Fruit fly (Drosophila melanogaster) whole organism, embryonic: ENCODE data around the gene BomBc3.
A peak's percentile ranks its signal among the peaks of the same experiment; 100 is the strongest.

ENCODE experiments used
- Atf3 ChIP-seq: fragments of 200-800 bp; sonication (Bioruptor generic); optimal IDR thresholded peaks from 3 replicates; lab custom pipeline; 2016; ENCODE audit warnings: missing biosample characterization, missing genetic modification characterization
- Awh ChIP-seq: fragments of 200-800 bp; sonication (Bioruptor generic); IDR thresholded peaks from 2 replicates; pipeline ENCODE4, ENCODE4 v1.3.6; 2022; ENCODE audit warnings: missing biosample characterization, missing genetic modification characterization
- BtbVII ChIP-seq: fragments of 200-800 bp; sonication (Bioruptor generic); optimal IDR thresholded peaks from 3 replicates; lab custom pipeline; 2017; ENCODE audit warnings: missing biosample characterization, mild to moderate bottlenecking, missing genetic modification characterization
- CG1024 ChIP-seq: fragments of 200-800 bp; sonication (Bioruptor generic); IDR thresholded peaks from 2 replicates; pipeline ENCODE4 v1.3.6; 2022; ENCODE audit warnings: missing biosample characterization, missing genetic modification characterization
- CG10431 ChIP-seq: fragments of 200-800 bp; sonication (Bioruptor generic); optimal IDR thresholded peaks from 3 replicates; lab custom pipeline; 2018; ENCODE audit warnings: missing biosample characterization, mild to moderate bottlenecking, missing genetic modification characterization
- CG10543 ChIP-seq: fragments of 200-800 bp; sonication (Bioruptor generic); optimal IDR thresholded peaks from 3 replicates; lab custom pipeline; 2017; ENCODE audit warnings: missing biosample characterization, mild to moderate bottlenecking, missing genetic modification characterization, moderate library complexity
- CG11723 ChIP-seq: fragments of 200-800 bp; sonication (Bioruptor generic); optimal IDR thresholded peaks from 2 replicates; lab custom pipeline; 2017; ENCODE audit warnings: missing biosample characterization, mild to moderate bottlenecking, missing genetic modification characterization
- CG12219 ChIP-seq: fragments of 200-800 bp; sonication (Bioruptor generic); optimal IDR thresholded peaks from 3 replicates; lab custom pipeline; 2018; ENCODE audit warnings: missing biosample characterization, mild to moderate bottlenecking, missing genetic modification characterization
- CG12769 ChIP-seq: fragments of 200-800 bp; sonication (Bioruptor generic); optimal IDR thresholded peaks from 2 replicates; lab custom pipeline; 2019; ENCODE audit warnings: missing biosample characterization, mild to moderate bottlenecking, missing genetic modification characterization, moderate library complexity
- CG13287 ChIP-seq: fragments of 200-800 bp; sonication (Bioruptor generic); IDR thresholded peaks from 2 replicates; pipeline ENCODE4 v1.3.6; 2022; ENCODE audit warnings: missing biosample characterization, missing genetic modification characterization; ENCODE audit not compliant: partially characterized antibody
- CG14710 ChIP-seq: fragments of 200-800 bp; sonication (Bioruptor generic); optimal IDR thresholded peaks from 3 replicates; lab custom pipeline; 2019; ENCODE audit warnings: missing biosample characterization, mild to moderate bottlenecking, missing genetic modification characterization, moderate library complexity
- CG15514 ChIP-seq: fragments of 200-800 bp; sonication (Bioruptor generic); optimal IDR thresholded peaks from 3 replicates; lab custom pipeline; 2017; ENCODE audit warnings: missing biosample characterization, missing genetic modification characterization, mild to moderate bottlenecking, moderate library complexity, missing genetic modification reagents
- CG15601 ChIP-seq: fragments of 200-800 bp; sonication (Bioruptor generic); optimal IDR thresholded peaks from 3 replicates; lab custom pipeline; 2019; ENCODE audit warnings: missing biosample characterization, mild to moderate bottlenecking, missing genetic modification characterization, moderate library complexity
- CG2116 ChIP-seq: fragments of 200-800 bp; sonication (Bioruptor generic); optimal IDR thresholded peaks from 3 replicates; lab custom pipeline; 2018; ENCODE audit warnings: missing biosample characterization, mild to moderate bottlenecking, missing genetic modification characterization
- CG2120 ChIP-seq: fragments of 200-800 bp; sonication (Bioruptor generic); optimal IDR thresholded peaks from 3 replicates; lab custom pipeline; 2016; ENCODE audit warnings: missing biosample characterization, missing genetic modification characterization
- CG31224 ChIP-seq: fragments of 200-800 bp; sonication (Bioruptor generic); IDR thresholded peaks from 2 replicates; pipeline ENCODE4 v1.3.6; 2022; ENCODE audit warnings: missing biosample characterization, missing genetic modification characterization
- CG34224 ChIP-seq: fragments of 200-800 bp; sonication (Bioruptor generic); IDR thresholded peaks from 3 replicates; pipeline ENCODE4 v1.3.6; 2022; ENCODE audit warnings: missing biosample characterization, missing genetic modification characterization; ENCODE audit not compliant: partially characterized antibody
- CG42726 ChIP-seq: fragments of 200-800 bp; sonication (Bioruptor generic); IDR thresholded peaks from 2 replicates; pipeline ENCODE4 v1.3.6; 2022; ENCODE audit warnings: missing biosample characterization, missing genetic modification characterization; ENCODE audit not compliant: partially characterized antibody
- CG7271 ChIP-seq: fragments of 200-800 bp; sonication (Bioruptor generic); optimal IDR thresholded peaks from 2 replicates; lab custom pipeline; 2018; ENCODE audit warnings: missing biosample characterization, mild to moderate bottlenecking, missing genetic modification characterization, moderate library complexity
- CG7556 ChIP-seq: fragments of 200-800 bp; sonication (Bioruptor generic); optimal IDR thresholded peaks from 2 replicates; lab custom pipeline; 2017; ENCODE audit warnings: missing biosample characterization, mild to moderate bottlenecking, missing genetic modification characterization
- CG8281 ChIP-seq: fragments of 200-800 bp; sonication (Bioruptor generic); optimal IDR thresholded peaks from 2 replicates; lab custom pipeline; 2018; ENCODE audit warnings: missing biosample characterization, mild to moderate bottlenecking, missing genetic modification characterization, moderate library complexity
- CG8944 ChIP-seq: fragments of 200-800 bp; sonication (Bioruptor generic); optimal IDR thresholded peaks from 3 replicates; lab custom pipeline; 2016; ENCODE audit warnings: missing biosample characterization, missing genetic modification characterization
- CTCF ChIP-seq: fragments of 200-800 bp; sonication (Bioruptor generic); optimal IDR thresholded peaks from 2 replicates; lab custom pipeline; 2017; ENCODE audit warnings: missing biosample characterization, mild to moderate bottlenecking, missing genetic modification characterization, moderate library complexity
- Dek ChIP-seq: fragments of 200-800 bp; sonication (Bioruptor generic); optimal IDR thresholded peaks from 3 replicates; lab custom pipeline; 2019; ENCODE audit warnings: missing biosample characterization, mild to moderate bottlenecking, missing genetic modification characterization, moderate library complexity
- E2f1 ChIP-seq: fragments of 200-800 bp; sonication (Bioruptor generic); IDR thresholded peaks from 2 replicates; pipeline ENCODE4 v1.3.6; 2022; ENCODE audit warnings: missing biosample characterization, missing genetic modification characterization
- Ets97D ChIP-seq: fragments of 200-800 bp; sonication (Bioruptor generic); optimal IDR thresholded peaks from 3 replicates; lab custom pipeline; 2016; ENCODE audit warnings: missing biosample characterization, missing genetic modification characterization
- Fer1 ChIP-seq: fragments of 200-800 bp; sonication (Bioruptor generic); optimal IDR thresholded peaks from 2 replicates; lab custom pipeline; 2017; ENCODE audit warnings: missing biosample characterization, mild to moderate bottlenecking, missing genetic modification characterization
- Gsc ChIP-seq: fragments of 200-800 bp; sonication (Bioruptor generic); IDR thresholded peaks from 2 replicates; pipeline ENCODE4 v1.3.6; 2022; ENCODE audit warnings: missing biosample characterization, missing genetic modification characterization
- Max ChIP-seq: fragments of 200-800 bp; sonication (Bioruptor generic); optimal IDR thresholded peaks from 2 replicates; lab custom pipeline; 2016; ENCODE audit warnings: missing biosample characterization, mild to moderate bottlenecking, missing genetic modification characterization
- NfI ChIP-seq: fragments of 200-800 bp; sonication (Bioruptor generic); optimal IDR thresholded peaks from 3 replicates; lab custom pipeline; 2018; ENCODE audit warnings: missing biosample characterization, mild to moderate bottlenecking, missing genetic modification characterization, moderate library complexity
- Vsx1 ChIP-seq: fragments of 200-800 bp; sonication (Bioruptor generic); optimal IDR thresholded peaks from 2 replicates; lab custom pipeline; 2017; ENCODE audit warnings: missing biosample characterization, mild to moderate bottlenecking, missing genetic modification characterization, missing genetic modification reagents
- ase ChIP-seq: fragments of 200-800 bp; sonication (Bioruptor generic); IDR thresholded peaks from 3 replicates; pipeline ENCODE4 v1.3.6; 2022; ENCODE audit warnings: missing biosample characterization, missing genetic modification characterization
- ato ChIP-seq: fragments of 200-800 bp; sonication (Bioruptor generic); IDR thresholded peaks from 2 replicates; pipeline ENCODE4 v1.3.6; 2022; ENCODE audit warnings: missing biosample characterization, missing genetic modification characterization; ENCODE audit not compliant: partially characterized antibody
- az2 ChIP-seq: fragments of 200-800 bp; sonication (Bioruptor generic); optimal IDR thresholded peaks from 3 replicates; lab custom pipeline; 2016; ENCODE audit warnings: missing biosample characterization, missing genetic modification characterization
- bowl ChIP-seq: fragments of 200-800 bp; sonication (Bioruptor generic); IDR thresholded peaks from 2 replicates; pipeline ENCODE4 v1.3.6; 2022; ENCODE audit warnings: missing biosample characterization, missing genetic modification characterization
- dysf ChIP-seq: fragments of 200-800 bp; sonication (Bioruptor generic); IDR thresholded peaks from 3 replicates; pipeline ENCODE4 v1.3.6; 2022; ENCODE audit warnings: missing biosample characterization, missing genetic modification characterization
- fd102C ChIP-seq: fragments of 200-800 bp; sonication (Bioruptor generic); optimal IDR thresholded peaks from 2 replicates; lab custom pipeline; 2018; ENCODE audit warnings: missing biosample characterization, mild to moderate bottlenecking, missing genetic modification characterization, moderate library complexity
- gro ChIP-seq: fragments of 200-800 bp; sonication (Bioruptor generic); optimal IDR thresholded peaks from 2 replicates; lab custom pipeline; 2016; ENCODE audit warnings: missing biosample characterization, missing genetic modification characterization
- ham ChIP-seq: fragments of 200-800 bp; sonication (Bioruptor generic); IDR thresholded peaks from 2 replicates; pipeline ENCODE4 v1.3.6; 2022; ENCODE audit warnings: missing biosample characterization, missing genetic modification characterization
- kah ChIP-seq: fragments of 200-800 bp; sonication (Bioruptor generic); optimal IDR thresholded peaks from 2 replicates; lab custom pipeline; 2018; ENCODE audit warnings: missing biosample characterization, mild to moderate bottlenecking, missing genetic modification characterization
- ken ChIP-seq: fragments of 200-800 bp; sonication (Bioruptor generic); IDR thresholded peaks from 3 replicates; pipeline ENCODE4 v1.3.6; 2022; ENCODE audit warnings: missing biosample characterization, missing genetic modification characterization
- kni ChIP-seq: fragments of 200-800 bp; sonication (Bioruptor generic); optimal IDR thresholded peaks from 3 replicates; lab custom pipeline; 2017; ENCODE audit warnings: mild to moderate bottlenecking, missing biosample characterization, missing genetic modification reagents, missing genetic modification characterization
- lmd ChIP-seq: fragments of 200-800 bp; sonication (Bioruptor generic); IDR thresholded peaks from 2 replicates; pipeline ENCODE4 v1.3.6; 2022; ENCODE audit warnings: missing biosample characterization, missing genetic modification characterization
- nau ChIP-seq: fragments of 200-800 bp; sonication (Bioruptor generic); optimal IDR thresholded peaks from 3 replicates; lab custom pipeline; 2017; ENCODE audit warnings: missing biosample characterization, mild to moderate bottlenecking, missing genetic modification characterization, missing genetic modification reagents
- odd ChIP-seq: fragments of 200-800 bp; sonication (Bioruptor generic); optimal IDR thresholded peaks from 2 replicates; lab custom pipeline; 2017; ENCODE audit warnings: missing biosample characterization, mild to moderate bottlenecking, missing genetic modification characterization
- pfk ChIP-seq: fragments of 200-800 bp; sonication (Bioruptor generic); optimal IDR thresholded peaks from 2 replicates; lab custom pipeline; 2018; ENCODE audit warnings: missing biosample characterization, mild to moderate bottlenecking, missing genetic modification characterization, moderate library complexity
- prd ChIP-seq, 3 experiments: fragments of >200 bp in 2 of 3; fragments of 200-800 bp in 1 of 3; sonication (Bioruptor generic) in 1 of 3; optimal IDR thresholded peaks in 2 of 3; IDR thresholded peaks in 1 of 3; 2 replicates in 2 of 3; 3 replicates in 1 of 3; pipeline versions ENCODE4 v1.3.6 to Lab custom; 2017 to 2022; ENCODE audit warnings: missing biosample characterization in 1 of 3, missing genetic modification characterization in 1 of 3
- rib ChIP-seq: fragments of 200-800 bp; sonication (Bioruptor generic); IDR thresholded peaks from 2 replicates; pipeline ENCODE4 v1.3.6; 2022; ENCODE audit warnings: missing biosample characterization, missing genetic modification characterization
- sqz ChIP-seq: fragments of 200-800 bp; sonication (Bioruptor generic); optimal IDR thresholded peaks from 3 replicates; lab custom pipeline; 2018; ENCODE audit warnings: missing biosample characterization, mild to moderate bottlenecking, missing genetic modification characterization
- trh ChIP-seq: fragments of 200-800 bp; sonication (Bioruptor generic); optimal IDR thresholded peaks from 2 replicates; lab custom pipeline; 2016; ENCODE audit warnings: missing biosample characterization, missing genetic modification characterization
- z ChIP-seq: fragments of 200-800 bp; sonication (Bioruptor generic); IDR thresholded peaks from 3 replicates; pipeline ENCODE4 v1.3.6; 2022; ENCODE audit warnings: missing biosample characterization, missing genetic modification characterization

The BomBc3 gene

DNA sequence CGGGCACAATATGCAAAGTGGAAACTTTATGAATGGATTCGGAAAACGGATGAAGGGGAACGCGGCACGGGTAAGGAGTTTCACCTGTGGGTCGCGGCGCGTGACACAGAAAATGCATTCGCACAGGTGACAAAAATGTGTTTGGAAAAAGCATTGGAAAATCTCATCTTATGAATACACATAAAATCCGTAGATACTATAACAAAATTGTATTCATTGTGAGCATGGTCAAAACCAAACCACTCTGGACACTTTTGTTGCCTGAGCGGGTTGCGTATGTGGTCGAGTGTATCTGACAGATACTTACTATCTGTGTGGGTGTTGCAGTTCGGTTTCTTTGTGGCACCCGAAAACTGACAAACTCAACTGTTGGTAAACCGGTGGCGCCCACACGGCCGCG lies 47.4 kb upstream of the BomBc3 start (continued):
- TF ChIP-seq CG42726 (GFP tag; lab: Robert Waterston, UW) (no peak), CG10431 (GFP tag; lab: Kevin White, UChicago) (no peak), Max (GFP tag; lab: Kevin White, UChicago) (peak; percentile 15), fd102C (GFP tag; lab: Kevin White, UChicago) (no peak), BtbVII (GFP tag; lab: Kevin White, UChicago) (no peak), CG13287 (GFP tag; lab: Robert Waterston, UW) (no peak), CG1024 (peak; percentile 47; the same call in 1 of the 2 replicates), Fer1 (peak; percentile 6), NfI (no peak), CG10543 (GFP tag; lab: Kevin White, UChicago) (no peak), CG31224 (GFP tag; lab: Robert Waterston, UW) (peak; percentile 43; the same call in 1 of the 2 replicates), odd (GFP tag; lab: Kevin White, UChicago) (no peak), Gsc (GFP tag; lab: Robert Waterston, UW) (no peak), ken (GFP tag; lab: Robert Waterston, UW) (peak; percentile 61; the same call in 1 of the 3 replicates), Dek (no peak), CG34224 (GFP tag; lab: Robert Waterston, UW) (no peak), CG15601 (tag; lab: Kevin White, UChicago) (peak; percentile 32), CG14710 (tag; lab: Kevin White, UChicago) (peak; percentile 18), ase (GFP tag; lab: Robert Waterston, UW) (peak; percentile 72; the same call in 2 of the 3 replicates), pfk (GFP tag; lab: Kevin White, UChicago) (no peak), rib (no peak), kni (GFP tag; lab: Kevin White, UChicago) (no peak), E2f1 (GFP tag; lab: Robert Waterston, UW) (peak; percentile 53), CG2116 (peak; percentile 9), nau (GFP tag; lab: Kevin White, UChicago) (no peak), CG15514 (no peak), z (GFP tag; lab: Robert Waterston, UW) (no peak), CG12769 (tag; lab: Kevin White, UChicago) (no peak), lmd (GFP tag; lab: Robert Waterston, UW) (peak; percentile 57), CG11723 (GFP tag; lab: Kevin White, UChicago) (no peak), ham (GFP tag; lab: Robert Waterston, UW) (no peak), CG2120 (GFP tag; lab: Kevin White, UChicago) (peak; percentile 28), dysf (GFP tag; lab: Robert Waterston, UW) (peak; percentile 55; the same call in 2 of the 3 replicates), az2 (GFP tag; lab: Kevin White, UChicago) (peak; percentile 71), sqz (GFP tag; lab: Kevin White, UChicago) (no peak), CTCF (no peak), Atf3 (no peak), kah (GFP tag; lab: Kevin White, UChicago) (no peak), Vsx1 (no peak), CG12219 (GFP tag; lab: Kevin White, UChicago) (peak; percentile 30), bowl (GFP tag; lab: Robert Waterston, UW) (peak; percentile 62; the same call in 1 of the 2 replicates), Awh (peak; percentile 72), CG7556 (GFP tag; lab: Kevin White, UChicago) (peak; percentile 45), Ets97D (GFP tag; lab: Kevin White, UChicago) (no peak), ato (GFP tag; lab: Robert Waterston, UW) (no peak), gro (GFP tag; lab: Kevin White, UChicago) (no peak), prd (optimal IDR thresholded peaks at IDR 0.05; lab: Kevin White, UChicago) (no peak), prd (GFP tag; IDR thresholded peaks at IDR 0.05; lab: Robert Waterston, UW) (peak; percentile 80), CG7271 (no peak), CG8281 (tag; lab: Kevin White, UChicago) (no peak), trh (GFP tag; lab: Kevin White, UChicago) (no peak), CG8944 (GFP tag; lab: Kevin White, UChicago) (peak; percentile 10)
